Worm (Caenorhabditis elegans) whole organism, L1 larva: ENCODE results near the gene C56G2.4.
A peak's percentile ranks its signal among the peaks of the same experiment; 100 is the strongest.

Source experiments
- aha-1 ChIP-seq: fragments of 150-350 bp; optimal IDR thresholded peaks from 2 replicates; lab custom pipeline; 2014; ENCODE audit warnings: missing biosample characterization, missing genetic modification characterization
- ama-1 ChIP-seq: fragments of 150-350 bp; optimal IDR thresholded peaks from 2 replicates; lab custom pipeline; 2014
- blmp-1 ChIP-seq: fragments of 150-350 bp; optimal IDR thresholded peaks from 2 replicates; lab custom pipeline; 2014; ENCODE audit warnings: missing biosample characterization, missing genetic modification characterization
- ceh-63 ChIP-seq: fragments of 200-800 bp; sonication (Bioruptor generic); optimal IDR thresholded peaks from 2 replicates; lab custom pipeline; 2018; ENCODE audit warnings: mild to moderate bottlenecking, missing genetic modification characterization, missing compliant biosample characterization
- ces-1 ChIP-seq: fragments of 150-350 bp; optimal IDR thresholded peaks from 2 replicates; lab custom pipeline; 2014; ENCODE audit warnings: missing biosample characterization, missing genetic modification reagents, missing genetic modification characterization
- dpl-1 ChIP-seq, 3 experiments: fragments of 150-350 bp in 2 of 3; sonication (generic microtip) in 1 of 3; optimal IDR thresholded peaks; 2 replicates each; lab custom pipeline; 2014 to 2017; ENCODE audit warnings: missing biosample characterization in 3 of 3, missing genetic modification characterization in 3 of 3, missing genetic modification reagents in 3 of 3
- dsc-1 ChIP-seq: sonication (generic microtip); optimal IDR thresholded peaks from 2 replicates; lab custom pipeline; 2016; ENCODE audit warnings: mild to moderate bottlenecking, missing genetic modification characterization, missing compliant biosample characterization
- efl-1 ChIP-seq, 4 experiments: fragments of 150-350 bp; optimal IDR thresholded peaks in 3 of 4; peaks in 1 of 4; 1 replicate in 1 of 4; 2 replicates in 3 of 4; lab custom pipeline; 2014; ENCODE audit warnings: missing biosample characterization in 2 of 4, missing genetic modification characterization in 2 of 4, missing genetic modification reagents in 2 of 4
- egl-27 ChIP-seq, 2 experiments: fragments of 150-350 bp in 1 of 2; sonication (generic microtip); optimal IDR thresholded peaks; 3 replicates each; lab custom pipeline; 2017 to 2018; ENCODE audit warnings: missing biosample characterization in 2 of 2, missing genetic modification characterization in 2 of 2, missing genetic modification reagents in 2 of 2
- elt-3 ChIP-seq, 6 experiments: fragments of 150-350 bp in 1 of 6; sonication (generic microtip); optimal IDR thresholded peaks; 2 replicates each; lab custom pipeline; 2017 to 2018; ENCODE audit warnings: missing biosample characterization in 6 of 6, missing genetic modification characterization in 6 of 6, inconsistent platforms in 1 of 6
- ets-5 ChIP-seq: fragments of 200-800 bp; sonication (Bioruptor generic); IDR thresholded peaks from 2 replicates; pipeline ENCODE4 v1.3.6; 2022; ENCODE audit warnings: missing genetic modification characterization, missing compliant biosample characterization
- fkh-10 ChIP-seq: sonication (generic microtip); optimal IDR thresholded peaks from 2 replicates; lab custom pipeline; 2017; ENCODE audit warnings: missing biosample characterization, missing genetic modification reagents, missing genetic modification characterization
- grh-1 ChIP-seq: fragments of 200-800 bp; sonication (Bioruptor generic); IDR thresholded peaks from 2 replicates; pipeline ENCODE4 v1.3.6; 2022; ENCODE audit warnings: missing genetic modification reagents, missing genetic modification characterization, missing compliant biosample characterization
- lin-13 ChIP-seq: fragments of 150-350 bp; optimal IDR thresholded peaks from 2 replicates; lab custom pipeline; 2014; ENCODE audit warnings: missing biosample characterization, missing genetic modification reagents, missing genetic modification characterization
- lin-14 ChIP-seq: fragments of 200-800 bp; sonication (Bioruptor generic); optimal IDR thresholded peaks from 2 replicates; lab custom pipeline; 2018; ENCODE audit warnings: mild to moderate bottlenecking, missing genetic modification characterization, moderate library complexity, missing compliant biosample characterization
- lin-35 ChIP-seq, 2 experiments: fragments of 150-350 bp; optimal IDR thresholded peaks; 2 replicates each; lab custom pipeline; 2014; ENCODE audit warnings: missing biosample characterization in 2 of 2, missing genetic modification characterization in 2 of 2, missing genetic modification reagents in 2 of 2
- lin-39 ChIP-seq: fragments of 150-350 bp; optimal IDR thresholded peaks from 2 replicates; lab custom pipeline; 2014; ENCODE audit warnings: missing biosample characterization, missing genetic modification reagents, missing genetic modification characterization
- lir-3 ChIP-seq: sonication (generic microtip); optimal IDR thresholded peaks from 2 replicates; lab custom pipeline; 2016; ENCODE audit warnings: mild to moderate bottlenecking, missing genetic modification characterization, moderate library complexity, missing compliant biosample characterization; ENCODE audit not compliant: poor library complexity
- lsy-2 ChIP-seq, 2 experiments: fragments of 150-350 bp; optimal IDR thresholded peaks; 2 replicates each; lab custom pipeline; 2014; ENCODE audit warnings: missing biosample characterization in 2 of 2, missing genetic modification characterization in 2 of 2
- mab-9 ChIP-seq: fragments of 200-800 bp; sonication (Bioruptor generic); IDR thresholded peaks from 2 replicates; pipeline ENCODE4 v1.3.6; 2022; ENCODE audit warnings: missing genetic modification reagents, missing genetic modification characterization, missing compliant biosample characterization
- mdl-1 ChIP-seq, 2 experiments: fragments of 150-350 bp; optimal IDR thresholded peaks; 2 replicates each; lab custom pipeline; 2014 to 2017; ENCODE audit warnings: missing biosample characterization in 2 of 2, missing genetic modification characterization in 2 of 2, inconsistent platforms in 1 of 2
- mep-1 ChIP-seq: fragments of 150-350 bp; optimal IDR thresholded peaks from 2 replicates; lab custom pipeline; 2014; ENCODE audit warnings: missing biosample characterization, missing genetic modification characterization
- nhr-19 ChIP-seq: fragments of 200-800 bp; sonication (Bioruptor generic); conservative IDR thresholded peaks from 2 replicates; pipeline ENCODE4 v1.3.6; 2022; ENCODE audit warnings: missing genetic modification characterization, missing compliant biosample characterization
- nhr-20 ChIP-seq: sonication (generic microtip); optimal IDR thresholded peaks from 2 replicates; lab custom pipeline; 2016; ENCODE audit warnings: mild to moderate bottlenecking, missing genetic modification characterization, missing compliant biosample characterization
- nhr-47 ChIP-seq: sonication (generic microtip); optimal IDR thresholded peaks from 2 replicates; lab custom pipeline; 2016; ENCODE audit warnings: mild to moderate bottlenecking, missing genetic modification characterization, moderate library complexity, missing compliant biosample characterization
- nhr-71 ChIP-seq: sonication (generic microtip); optimal IDR thresholded peaks from 2 replicates; lab custom pipeline; 2016; ENCODE audit warnings: mild to moderate bottlenecking, missing genetic modification characterization, moderate library complexity, missing compliant biosample characterization
- nhr-85 ChIP-seq: sonication (generic microtip); peaks from one replicate; lab custom pipeline; 2016; ENCODE audit warnings: missing genetic modification characterization, inconsistent platforms, missing compliant biosample characterization
- nhr-90 ChIP-seq: sonication (generic microtip); optimal IDR thresholded peaks from 2 replicates; lab custom pipeline; 2016; ENCODE audit warnings: mild to moderate bottlenecking, missing genetic modification characterization, missing compliant biosample characterization; ENCODE audit not compliant: poor library complexity
- rnt-1 ChIP-seq: sonication (generic microtip); optimal IDR thresholded peaks from 2 replicates; lab custom pipeline; 2016; ENCODE audit warnings: mild to moderate bottlenecking, missing genetic modification characterization, moderate library complexity, missing compliant biosample characterization
- skn-1 ChIP-seq: fragments of 150-350 bp; optimal IDR thresholded peaks from 2 replicates; lab custom pipeline; 2014; ENCODE audit warnings: missing biosample characterization, missing genetic modification characterization
- snu-23 ChIP-seq: sonication (generic microtip); optimal IDR thresholded peaks from 2 replicates; lab custom pipeline; 2016; ENCODE audit warnings: missing genetic modification characterization, missing compliant biosample characterization
- sup-37 ChIP-seq: fragments of 200-800 bp; sonication (Bioruptor generic); optimal IDR thresholded peaks from 2 replicates; lab custom pipeline; 2018; ENCODE audit warnings: mild to moderate bottlenecking, missing genetic modification characterization, missing compliant biosample characterization
- swsn-7 ChIP-seq: sonication (generic microtip); optimal IDR thresholded peaks from 2 replicates; lab custom pipeline; 2016; ENCODE audit warnings: missing genetic modification characterization, missing compliant biosample characterization
- tbx-2 ChIP-seq: sonication (generic microtip); optimal IDR thresholded peaks from 2 replicates; lab custom pipeline; 2016; ENCODE audit warnings: missing genetic modification characterization, missing compliant biosample characterization
- unc-130 ChIP-seq: fragments of 150-350 bp; optimal IDR thresholded peaks from 2 replicates; lab custom pipeline; 2017; ENCODE audit warnings: missing biosample characterization, missing genetic modification characterization, inconsistent platforms
- unc-98 ChIP-seq: fragments of 200-800 bp; sonication (Bioruptor generic); IDR thresholded peaks from 2 replicates; pipeline ENCODE4 v1.3.6; 2022; ENCODE audit warnings: missing genetic modification characterization, missing compliant biosample characterization
- vab-15 ChIP-seq: sonication (generic microtip); optimal IDR thresholded peaks from 2 replicates; lab custom pipeline; 2017; ENCODE audit warnings: missing genotype, mild to moderate bottlenecking, missing genetic modification characterization, missing compliant biosample characterization
- xbp-1 ChIP-seq: sonication (generic microtip); optimal IDR thresholded peaks from 2 replicates; lab custom pipeline; 2016; ENCODE audit warnings: missing genetic modification characterization, missing compliant biosample characterization
- zip-4 ChIP-seq: fragments of 200-800 bp; sonication (Bioruptor generic); optimal IDR thresholded peaks from 2 replicates; lab custom pipeline; 2018; ENCODE audit warnings: mild to moderate bottlenecking, missing genetic modification characterization, moderate library complexity, missing compliant biosample characterization

Gene C56G2.4

DNA sequence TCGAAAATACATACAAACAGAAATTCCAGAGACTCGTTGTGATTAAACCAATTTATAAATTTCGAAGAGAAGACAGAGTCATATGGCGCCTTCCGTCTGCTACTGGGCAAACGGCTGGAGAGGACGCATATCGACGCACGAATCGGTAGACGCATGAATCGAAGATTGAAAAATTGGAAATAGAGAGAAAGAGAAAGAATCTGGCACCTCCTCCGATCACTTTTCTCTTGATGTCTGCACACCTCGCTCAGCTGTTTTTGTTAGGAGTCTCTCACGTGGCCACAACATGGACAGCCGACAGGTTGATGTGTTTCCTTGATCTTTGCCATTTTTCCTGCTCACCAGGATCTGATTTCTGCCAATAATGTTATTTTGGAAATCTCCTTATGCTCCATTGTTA, 28.6 kb downstream of the C56G2.4 start (continued):
- TF ChIP-seq rnt-1 (peak; percentile 84), dpl-1 (GFP tag; optimal IDR thresholded peaks at IDR 0.05; lab: Kevin White, UChicago) (peak in 1 of 3 experiments; percentile 28), efl-1 (optimal IDR thresholded peaks at IDR 0.05; lab: Kevin White, UChicago) (peak; percentile 3 to 28), efl-1 (GFP tag; optimal IDR thresholded peaks at IDR 0.05 in 1 of 2; lab: Kevin White, UChicago) (peak in 1 of 2 experiments; percentile 93), fkh-10 (no peak), ceh-63 (GFP tag; lab: Kevin White, UChicago) (no peak), dsc-1 (tag; lab: Kevin White, UChicago) (peak; percentile 57), lir-3 (tag; lab: Kevin White, UChicago) (peak; percentile 26), mab-9 (GFP tag; lab: Robert Waterston, UW) (no peak), nhr-85 (peak; percentile 97), lin-35 (GFP tag; optimal IDR thresholded peaks at IDR 0.05; lab: Kevin White, UChicago) (peak; percentile 28 to 58), zip-4 (GFP tag; lab: Kevin White, UChicago) (no peak), nhr-19 (GFP tag; lab: Robert Waterston, UW) (peak; percentile 73), blmp-1 (tag; lab: Kevin White, UChicago) (peak; percentile 61), lin-14 (GFP tag; lab: Kevin White, UChicago) (peak; percentile 91), swsn-7 (tag; lab: Kevin White, UChicago) (peak; percentile 2), xbp-1 (tag; lab: Kevin White, UChicago) (no peak), grh-1 (GFP tag; lab: Robert Waterston, UW) (peak; percentile 54; the same call in 1 of the 2 replicates), tbx-2 (tag; lab: Kevin White, UChicago) (peak; percentile 42), unc-130 (tag; lab: Kevin White, UChicago) (peak; percentile 65), nhr-47 (tag; lab: Kevin White, UChicago) (peak; percentile 55), egl-27 (tag; optimal IDR thresholded peaks at IDR 0.05; lab: Kevin White, UChicago) (peak in 1 of 2 experiments; percentile 1)
- TF ChIP-seq, all 84 proteins: peak for 24

DNA sequence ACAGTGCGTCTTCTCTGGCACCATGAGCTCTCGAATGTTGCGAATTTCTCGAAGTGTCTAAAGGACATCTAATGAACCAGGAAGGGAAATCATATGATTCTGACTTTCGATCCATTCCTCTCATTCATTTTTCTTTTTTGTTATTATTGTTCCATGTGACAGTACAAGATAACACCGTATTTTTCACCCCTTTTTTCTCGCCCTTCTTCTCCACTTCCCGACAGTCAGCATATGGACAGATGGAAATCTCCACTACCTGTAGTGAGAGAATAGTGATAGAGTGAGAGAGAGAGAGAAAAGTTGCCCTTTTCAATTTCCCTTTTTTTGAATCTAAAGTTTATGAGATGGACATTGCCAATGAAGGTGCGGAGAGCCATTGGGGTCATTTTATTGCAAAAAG, 29.3 kb downstream of the C56G2.4 start:
- TF ChIP-seq dpl-1 (GFP tag; optimal IDR thresholded peaks at IDR 0.05; lab: Kevin White, UChicago): peak in 1 of 3 experiments; percentile 1
- peak; percentile 79 for TF ChIP-seq lin-14 (GFP tag; lab: Kevin White, UChicago)
- TF ChIP-seq ama-1 (lab: Kevin White, UChicago): no peak
- TF ChIP-seq rnt-1: peak; percentile 29
- TF ChIP-seq elt-3 (tag; optimal IDR thresholded peaks at IDR 0.05; lab: Kevin White, UChicago): peak in 3 of 6 experiments; percentile 21 to 67 (median 31)
- 0 out of 2 replicates have a peak, but pooled peaks have one; percentile 16 for TF ChIP-seq nhr-19 (GFP tag; lab: Robert Waterston, UW)
- peak; percentile 20 for TF ChIP-seq skn-1 (tag; lab: Kevin White, UChicago)
- peak; percentile 94 for TF ChIP-seq blmp-1 (tag; lab: Kevin White, UChicago)
- peak in 1 of 2 experiments; percentile 60 for TF ChIP-seq lin-35 (GFP tag; optimal IDR thresholded peaks at IDR 0.05; lab: Kevin White, UChicago)
- TF ChIP-seq mdl-1 (tag; optimal IDR thresholded peaks at IDR 0.05; lab: Kevin White, UChicago): peak in 1 of 2 experiments; percentile 58
- no peak for TF ChIP-seq unc-98 (GFP tag; lab: Robert Waterston, UW)
- TF ChIP-seq snu-23: peak; percentile 51
- peak; percentile 2 for TF ChIP-seq tbx-2 (tag; lab: Kevin White, UChicago)
- TF ChIP-seq dsc-1 (tag; lab: Kevin White, UChicago): no peak
- no peak for TF ChIP-seq ets-5
- TF ChIP-seq nhr-20: peak; percentile 73
- peak; percentile 56 for TF ChIP-seq nhr-71 (tag; lab: Kevin White, UChicago)
- TF ChIP-seq lin-13 (GFP tag; lab: Kevin White, UChicago): peak; percentile 13
- TF ChIP-seq sup-37 (GFP tag; lab: Kevin White, UChicago): no peak
- TF ChIP-seq mep-1: peak; percentile 71
- no peak for TF ChIP-seq aha-1 (tag; lab: Kevin White, UChicago)
- TF ChIP-seq lsy-2 (tag; optimal IDR thresholded peaks at IDR 0.05; lab: Kevin White, UChicago): peak; percentile 18 to 33
- TF ChIP-seq nhr-85: peak; percentile 97
- TF ChIP-seq lin-39: no peak
- TF ChIP-seq ces-1: no peak
- TF ChIP-seq vab-15 (tag; lab: Kevin White, UChicago): peak; percentile 35
- TF ChIP-seq nhr-90 (tag; lab: Kevin White, UChicago): peak; percentile 2
- TF ChIP-seq, all 84 proteins: peak for 19
